Fruit fly (Drosophila melanogaster) whole organism, wandering third instar larva: ENCODE data around the gene CG1428.

Experiments
- Dfd ChIP-seq: fragments of >200 bp; optimal IDR thresholded peaks from 2 replicates; lab custom pipeline; 2017; ENCODE audit warnings: missing biosample characterization, missing genetic modification characterization
- Hr78 ChIP-seq: fragments of >200 bp; optimal IDR thresholded peaks from 2 replicates; lab custom pipeline; 2017; ENCODE audit warnings: missing biosample characterization, missing genetic modification characterization
- dmrt93B ChIP-seq: fragments of 200-800 bp; sonication (Bioruptor generic); optimal IDR thresholded peaks from 2 replicates; lab custom pipeline; 2018; ENCODE audit warnings: missing biosample characterization, mild to moderate bottlenecking, missing genetic modification characterization
- h ChIP-seq: fragments of 200-800 bp; sonication (Bioruptor generic); optimal IDR thresholded peaks from 3 replicates; lab custom pipeline; 2016; ENCODE audit warnings: missing biosample characterization, mild to moderate bottlenecking, missing genetic modification characterization
- lola ChIP-seq: fragments of >200 bp; optimal IDR thresholded peaks from 2 replicates; lab custom pipeline; 2017; ENCODE audit warnings: missing biosample characterization, missing genetic modification characterization
- pan ChIP-seq: fragments of >200 bp; optimal IDR thresholded peaks from 2 replicates; lab custom pipeline; 2017
- sv ChIP-seq: fragments of 200-800 bp; sonication (Bioruptor generic); optimal IDR thresholded peaks from 3 replicates; lab custom pipeline; 2016; ENCODE audit warnings: missing biosample characterization, missing genetic modification characterization
- tai ChIP-seq: sonication (Bioruptor generic); optimal IDR thresholded peaks from 2 replicates; lab custom pipeline; 2016; ENCODE audit warnings: missing biosample characterization, missing genetic modification characterization
- usp ChIP-seq: fragments of >200 bp; optimal IDR thresholded peaks from 2 replicates; lab custom pipeline; 2017; ENCODE audit warnings: missing biosample characterization, missing genetic modification characterization
- woc ChIP-seq: sonication (Bioruptor generic); optimal IDR thresholded peaks from 2 replicates; lab custom pipeline; 2016; ENCODE audit warnings: missing biosample characterization, mild to moderate bottlenecking, missing genetic modification characterization

- no peak for TF ChIP-seq Dfd (GFP tag; lab: Kevin White, UChicago)
- TF ChIP-seq lola (GFP tag; lab: Kevin White, UChicago): no peak
- no peak for TF ChIP-seq Hr78 (GFP tag; lab: Kevin White, UChicago)
- TF ChIP-seq h (GFP tag; lab: Kevin White, UChicago): no peak
- no peak for TF ChIP-seq dmrt93B
- no peak for TF ChIP-seq woc
- TF ChIP-seq sv: no peak
- no peak for TF ChIP-seq usp
- TF ChIP-seq pan (lab: Kevin White, UChicago): no peak
- no peak for TF ChIP-seq tai (GFP tag; lab: Kevin White, UChicago)
These were observed at the start of gene CG1428 for dm6 chr2L:21905989-21906388.
